Fruit fly (Drosophila melanogaster) whole organism, embryonic: ENCODE data around the gene temp.

Experiments used
- ATbp ChIP-seq: fragments of 200-800 bp; sonication (Bioruptor generic); optimal IDR thresholded peaks from 2 replicates; lab custom pipeline; 2017; ENCODE audit warnings: missing biosample characterization, mild to moderate bottlenecking, missing genetic modification characterization, missing genetic modification reagents
- Adf1 ChIP-seq: fragments of 200-800 bp; sonication (Bioruptor generic); IDR thresholded peaks from 2 replicates; pipeline ENCODE4 v1.3.6; 2022; ENCODE audit warnings: missing biosample characterization, missing genetic modification characterization
- CG11093 ChIP-seq: fragments of 200-800 bp; sonication (Bioruptor generic); IDR thresholded peaks from 3 replicates; pipeline ENCODE4 v1.3.6; 2022; ENCODE audit warnings: missing biosample characterization, missing genetic modification characterization
- CG12219 ChIP-seq: fragments of 200-800 bp; sonication (Bioruptor generic); optimal IDR thresholded peaks from 3 replicates; lab custom pipeline; 2018; ENCODE audit warnings: missing biosample characterization, mild to moderate bottlenecking, missing genetic modification characterization
- CG14667 ChIP-seq: fragments of 200-800 bp; sonication (Bioruptor generic); IDR thresholded peaks from 2 replicates; pipeline ENCODE4 v1.3.6; 2022; ENCODE audit warnings: missing biosample characterization, missing genetic modification characterization
- CG1602 ChIP-seq: fragments of 200-800 bp; sonication (Bioruptor generic); optimal IDR thresholded peaks from 3 replicates; lab custom pipeline; 2016; ENCODE audit warnings: missing biosample characterization, missing genetic modification characterization
- CG17568 ChIP-seq: fragments of 200-800 bp; sonication (Bioruptor generic); optimal IDR thresholded peaks from 2 replicates; lab custom pipeline; 2018; ENCODE audit warnings: missing biosample characterization, mild to moderate bottlenecking, missing genetic modification characterization, moderate library complexity
- CG17802 ChIP-seq: fragments of 200-800 bp; sonication (Bioruptor generic); optimal IDR thresholded peaks from 2 replicates; lab custom pipeline; 2018; ENCODE audit warnings: missing biosample characterization, mild to moderate bottlenecking, missing genetic modification characterization, moderate library complexity
- CG17912 ChIP-seq: fragments of 200-800 bp; sonication (Bioruptor generic); optimal IDR thresholded peaks from 2 replicates; lab custom pipeline; 2018; ENCODE audit warnings: missing biosample characterization, mild to moderate bottlenecking, missing genetic modification characterization
- CG1792 ChIP-seq: fragments of 200-800 bp; sonication (Bioruptor generic); optimal IDR thresholded peaks from 2 replicates; lab custom pipeline; 2016; ENCODE audit warnings: missing biosample characterization, missing genetic modification characterization
- CG18619 ChIP-seq: fragments of 200-800 bp; sonication (Bioruptor generic); optimal IDR thresholded peaks from 3 replicates; lab custom pipeline; 2017; ENCODE audit warnings: missing biosample characterization, mild to moderate bottlenecking, missing genetic modification characterization
- CG18764 ChIP-seq: fragments of 200-800 bp; sonication (Bioruptor generic); optimal IDR thresholded peaks from 3 replicates; lab custom pipeline; 2016; ENCODE audit warnings: missing biosample characterization, missing genetic modification characterization
- CG2116 ChIP-seq: fragments of 200-800 bp; sonication (Bioruptor generic); optimal IDR thresholded peaks from 3 replicates; lab custom pipeline; 2018; ENCODE audit warnings: missing biosample characterization, mild to moderate bottlenecking, missing genetic modification characterization
- CG30020 ChIP-seq: fragments of 200-800 bp; optimal IDR thresholded peaks from 2 replicates; lab custom pipeline; 2019; ENCODE audit warnings: missing biosample characterization, mild to moderate bottlenecking, missing genetic modification characterization, moderate library complexity
- CG4404 ChIP-seq: fragments of 200-800 bp; sonication (Bioruptor generic); IDR thresholded peaks from 2 replicates; pipeline ENCODE4 v1.3.6; 2022; ENCODE audit warnings: missing biosample characterization, missing genetic modification characterization
- CG4424 ChIP-seq: fragments of 200-800 bp; sonication (Bioruptor generic); optimal IDR thresholded peaks from 3 replicates; lab custom pipeline; 2016; ENCODE audit warnings: missing biosample characterization, missing genetic modification characterization
- CG4820 ChIP-seq: fragments of 200-800 bp; sonication (Bioruptor generic); optimal IDR thresholded peaks from 3 replicates; lab custom pipeline; 2016; ENCODE audit warnings: missing biosample characterization, missing genetic modification characterization
- CG6683 ChIP-seq: fragments of 200-800 bp; sonication (Bioruptor generic); optimal IDR thresholded peaks from 2 replicates; lab custom pipeline; 2017; ENCODE audit warnings: missing biosample characterization, mild to moderate bottlenecking, missing genetic modification characterization, missing genetic modification reagents
- CG7357 ChIP-seq: fragments of 200-800 bp; sonication (Bioruptor generic); IDR thresholded peaks from 3 replicates; pipeline ENCODE4 v1.3.6; 2022; ENCODE audit warnings: missing biosample characterization, missing genetic modification characterization
- CG8089 ChIP-seq: fragments of 200-800 bp; sonication (Bioruptor generic); optimal IDR thresholded peaks from 3 replicates; lab custom pipeline; 2016; ENCODE audit warnings: missing biosample characterization, missing genetic modification characterization
- D19B ChIP-seq: fragments of 200-800 bp; sonication (Bioruptor generic); optimal IDR thresholded peaks from 2 replicates; lab custom pipeline; 2017; ENCODE audit warnings: missing biosample characterization, mild to moderate bottlenecking, missing genetic modification characterization
- Drgx ChIP-seq: fragments of 200-800 bp; sonication (Bioruptor generic); IDR thresholded peaks from 2 replicates; pipeline ENCODE4 v1.3.6; 2022; ENCODE audit warnings: missing biosample characterization, missing genetic modification characterization
- E2f1 ChIP-seq: fragments of 200-800 bp; sonication (Bioruptor generic); IDR thresholded peaks from 2 replicates; pipeline ENCODE4 v1.3.6; 2022; ENCODE audit warnings: missing biosample characterization, missing genetic modification characterization
- Fer2 ChIP-seq: fragments of 200-800 bp; sonication (Bioruptor generic); optimal IDR thresholded peaks from 2 replicates; lab custom pipeline; 2018; ENCODE audit warnings: missing biosample characterization, mild to moderate bottlenecking, missing genetic modification characterization, moderate library complexity
- Hr39 ChIP-seq: fragments of >200 bp; optimal IDR thresholded peaks from 2 replicates; lab custom pipeline; 2017
- Hsf ChIP-seq: fragments of 200-800 bp; sonication (Bioruptor generic); optimal IDR thresholded peaks from 3 replicates; lab custom pipeline; 2016; ENCODE audit warnings: missing biosample characterization, missing genetic modification characterization
- Lhr ChIP-seq: fragments of 200-800 bp; sonication (Bioruptor generic); optimal IDR thresholded peaks from 3 replicates; lab custom pipeline; 2017; ENCODE audit warnings: mild to moderate bottlenecking, missing biosample characterization, missing genetic modification reagents, missing genetic modification characterization
- Lpt ChIP-seq: fragments of >200 bp; optimal IDR thresholded peaks from 2 replicates; lab custom pipeline; 2018; ENCODE audit warnings: missing biosample characterization, missing genetic modification characterization
- NfI ChIP-seq: fragments of 200-800 bp; sonication (Bioruptor generic); optimal IDR thresholded peaks from 3 replicates; lab custom pipeline; 2018; ENCODE audit warnings: missing biosample characterization, mild to moderate bottlenecking, missing genetic modification characterization, moderate library complexity
- Stat92E ChIP-seq, 3 experiments: fragments of >200 bp in 2 of 3; fragments of 200-800 bp in 1 of 3; sonication (Bioruptor generic) in 1 of 3; optimal IDR thresholded peaks; 2 replicates each; lab custom pipeline; 2017 to 2019; ENCODE audit warnings: missing biosample characterization in 3 of 3, missing genetic modification characterization in 3 of 3, mild to moderate bottlenecking in 1 of 3, moderate library complexity in 1 of 3
- TFAM ChIP-seq: fragments of 200-800 bp; sonication (Bioruptor generic); optimal IDR thresholded peaks from 2 replicates; lab custom pipeline; 2017; ENCODE audit warnings: missing biosample characterization, missing genetic modification characterization, inconsistent platforms
- Taf1 ChIP-seq: fragments of 200-800 bp; sonication (Bioruptor generic); IDR thresholded peaks from 2 replicates; pipeline ENCODE4 v1.3.6; 2022; ENCODE audit warnings: missing biosample characterization, missing genetic modification characterization
- amos ChIP-seq: fragments of 200-800 bp; sonication (Bioruptor generic); IDR thresholded peaks from 2 replicates; pipeline ENCODE4 v1.3.6; 2022; ENCODE audit warnings: missing biosample characterization, missing genetic modification characterization; ENCODE audit not compliant: partially characterized antibody
- aop ChIP-seq: fragments of 200-800 bp; sonication (Bioruptor generic); IDR thresholded peaks from 2 replicates; pipeline ENCODE4 v1.3.6; 2022; ENCODE audit warnings: missing biosample characterization, missing genetic modification characterization
- br ChIP-seq: fragments of >200 bp; optimal IDR thresholded peaks from 2 replicates; lab custom pipeline; 2017
- caup ChIP-seq: fragments of 200-800 bp; sonication (Bioruptor generic); optimal IDR thresholded peaks from 3 replicates; lab custom pipeline; 2017; ENCODE audit warnings: missing biosample characterization, mild to moderate bottlenecking, missing genetic modification characterization, moderate library complexity; ENCODE audit not compliant: severe bottlenecking
- ems ChIP-seq: fragments of 200-800 bp; sonication (Bioruptor generic); optimal IDR thresholded peaks from 3 replicates; lab custom pipeline; 2016; ENCODE audit warnings: missing biosample characterization, missing genetic modification characterization
- fd3F ChIP-seq: fragments of 200-800 bp; sonication (Bioruptor generic); optimal IDR thresholded peaks from 2 replicates; lab custom pipeline; 2018; ENCODE audit warnings: missing biosample characterization, mild to moderate bottlenecking, missing genetic modification characterization, moderate library complexity
- ftz-f1 ChIP-seq: fragments of 200-800 bp; sonication (Bioruptor generic); optimal IDR thresholded peaks from 2 replicates; lab custom pipeline; 2016; ENCODE audit warnings: missing biosample characterization, missing genetic modification characterization
- grau ChIP-seq: fragments of 200-800 bp; optimal IDR thresholded peaks from 3 replicates; lab custom pipeline; 2019; ENCODE audit warnings: missing biosample characterization, mild to moderate bottlenecking, missing genetic modification characterization, moderate library complexity
- lbe ChIP-seq: fragments of 200-800 bp; sonication (Bioruptor generic); optimal IDR thresholded peaks from 2 replicates; lab custom pipeline; 2016; ENCODE audit warnings: missing biosample characterization, mild to moderate bottlenecking, missing genetic modification characterization
- lilli ChIP-seq: fragments of 200-800 bp; sonication (Bioruptor generic); optimal IDR thresholded peaks from 3 replicates; lab custom pipeline; 2016; ENCODE audit warnings: missing biosample characterization, missing genetic modification characterization
- nerfin-1 ChIP-seq: fragments of 200-800 bp; sonication (Bioruptor generic); optimal IDR thresholded peaks from 3 replicates; lab custom pipeline; 2019; ENCODE audit warnings: missing biosample characterization, mild to moderate bottlenecking, missing genetic modification characterization, moderate library complexity
- row ChIP-seq: fragments of 200-800 bp; sonication (Bioruptor generic); IDR thresholded peaks from 3 replicates; pipeline ENCODE4 v1.3.6; 2022; ENCODE audit warnings: missing biosample characterization, missing genetic modification characterization
- stc ChIP-seq: fragments of 200-800 bp; sonication (Bioruptor generic); IDR thresholded peaks from 2 replicates; pipeline ENCODE4 v1.3.6; 2022; ENCODE audit warnings: missing biosample characterization, missing genetic modification characterization
- tin ChIP-seq: fragments of 200-800 bp; sonication (Bioruptor generic); optimal IDR thresholded peaks from 3 replicates; lab custom pipeline; 2016; ENCODE audit warnings: missing biosample characterization, missing genetic modification characterization
- tll ChIP-seq, 2 experiments: fragments of 200-800 bp in 1 of 2; fragments of >200 bp in 1 of 2; sonication (Bioruptor generic) in 1 of 2; optimal IDR thresholded peaks; 2 replicates each; lab custom pipeline; 2017 to 2019; ENCODE audit warnings: missing biosample characterization in 2 of 2, missing genetic modification characterization in 2 of 2, mild to moderate bottlenecking in 1 of 2, moderate library complexity in 1 of 2
- toy ChIP-seq: fragments of 200-800 bp; sonication (Bioruptor generic); IDR thresholded peaks from 2 replicates; pipeline ENCODE4 v1.3.6; 2022; ENCODE audit warnings: missing biosample characterization, missing genetic modification characterization
- usp ChIP-seq: fragments of >200 bp; optimal IDR thresholded peaks from 2 replicates; lab custom pipeline; 2017; ENCODE audit warnings: missing biosample characterization, missing genetic modification characterization
- zfh1 ChIP-seq: fragments of 200-800 bp; sonication (Bioruptor generic); IDR thresholded peaks from 3 replicates; pipeline ENCODE4 v1.3.6; 2022; ENCODE audit warnings: missing biosample characterization, missing genetic modification characterization

Gene temp

DNA sequence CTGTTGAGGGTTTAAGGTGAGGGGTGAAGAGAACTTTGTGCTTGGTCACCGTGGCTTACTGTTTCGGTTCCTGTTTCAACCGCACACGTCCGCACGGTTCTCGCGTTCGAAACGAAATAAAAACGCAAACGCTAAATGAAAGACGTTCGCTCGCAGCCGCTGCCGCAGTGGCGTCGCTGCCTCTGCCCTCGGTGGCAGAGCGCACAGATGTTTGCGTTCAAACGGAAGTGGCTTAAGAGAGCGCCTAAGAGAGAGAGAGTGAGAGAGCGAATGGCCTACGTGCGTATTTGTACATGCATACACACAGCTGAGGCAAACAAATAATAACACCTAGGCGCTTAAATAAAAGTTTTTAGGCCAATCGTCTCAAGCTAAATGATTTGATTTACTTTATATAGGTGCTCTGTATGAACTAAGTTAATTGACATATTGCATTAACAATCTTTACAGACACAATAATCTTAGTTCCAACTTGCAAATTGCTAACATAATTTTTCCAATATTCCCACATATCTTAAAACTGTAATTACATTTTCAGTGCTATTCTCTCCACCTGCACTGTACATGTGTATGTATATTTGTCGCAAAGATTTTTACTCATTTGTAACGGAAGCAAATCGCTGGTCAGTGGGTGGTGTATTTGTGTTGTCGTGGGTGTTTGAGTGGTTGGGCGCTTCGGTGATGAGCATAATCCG, 31.1 kb upstream of the temp start, which contains the start of gene CG2865 (continued):
- TF ChIP-seq toy (GFP tag; lab: Robert Waterston, UW) (peak; percentile 71), zfh1 (GFP tag; lab: Robert Waterston, UW) (no peak; the same call in none of the 3 replicates), lbe (GFP tag; lab: Kevin White, UChicago) (peak; percentile 92), Stat92E (GFP tag; optimal IDR thresholded peaks at IDR 0.05; lab: Kevin White, UChicago) (peak in 1 of 3 experiments; percentile 90), E2f1 (peak; percentile 84), TFAM (GFP tag; lab: Kevin White, UChicago) (peak; percentile 57), aop (GFP tag; lab: Robert Waterston, UW) (no peak), br (lab: Kevin White, UChicago) (no peak), ems (GFP tag; lab: Kevin White, UChicago) (peak; percentile 77), nerfin-1 (peak; percentile 96), CG4404 (peak; percentile 83), tin (GFP tag; lab: Kevin White, UChicago) (peak; percentile 87), CG18764 (GFP tag; lab: Kevin White, UChicago) (peak; percentile 53), CG4820 (GFP tag; lab: Kevin White, UChicago) (peak; percentile 91), D19B (peak; percentile 87), Drgx (GFP tag; lab: Robert Waterston, UW) (peak; percentile 93), Taf1 (peak; percentile 83), lilli (peak; percentile 94), CG18619 (GFP tag; lab: Kevin White, UChicago) (peak; percentile 94), ftz-f1 (peak; percentile 28), amos (peak; percentile 46; the same call in 1 of the 2 replicates), caup (GFP tag; lab: Kevin White, UChicago) (peak; percentile 94), CG1792 (GFP tag; lab: Kevin White, UChicago) (peak; percentile 82), CG4424 (GFP tag; lab: Kevin White, UChicago) (peak; percentile 91), CG17912 (GFP tag; lab: Kevin White, UChicago) (peak; percentile 37), CG1602 (GFP tag; lab: Kevin White, UChicago) (peak; percentile 87), CG7357 (GFP tag; lab: Robert Waterston, UW) (peak; percentile 77), fd3F (peak; percentile 94), CG8089 (GFP tag; lab: Kevin White, UChicago) (peak; percentile 85), CG17568 (GFP tag; lab: Kevin White, UChicago) (peak; percentile 95), tll (GFP tag; optimal IDR thresholded peaks at IDR 0.05; lab: Kevin White, UChicago) (peak in 1 of 2 experiments; percentile 62), CG2116 (GFP tag; lab: Kevin White, UChicago) (peak; percentile 68), grau (tag; lab: Kevin White, UChicago) (peak; percentile 96), Fer2 (tag; lab: Kevin White, UChicago) (peak; percentile 94), CG30020 (peak; percentile 81), Hr39 (lab: Kevin White, UChicago) (no peak), Hsf (peak; percentile 94), usp (GFP tag; lab: Kevin White, UChicago) (no peak), row (GFP tag; lab: Robert Waterston, UW) (peak; percentile 98), ATbp (GFP tag; lab: Kevin White, UChicago) (peak; percentile 94), Lpt (GFP tag; lab: Kevin White, UChicago) (no peak), NfI (GFP tag; lab: Kevin White, UChicago) (peak; percentile 95), CG11093 (GFP tag; lab: Robert Waterston, UW) (peak; percentile 74; the same call in 2 of the 3 replicates), Adf1 (GFP tag; lab: Robert Waterston, UW) (peak; percentile 98), Lhr (GFP tag; lab: Kevin White, UChicago) (peak; percentile 79), CG12219 (peak; percentile 95), stc (GFP tag; lab: Robert Waterston, UW) (peak; percentile 82), CG17802 (tag; lab: Kevin White, UChicago) (peak; percentile 57), CG6683 (GFP tag; lab: Kevin White, UChicago) (peak; percentile 92), CG14667 (peak; percentile 75)
